Fruit fly (Drosophila melanogaster) whole organism, wandering third instar larva: Measurements from ENCODE around the gene Peritrophin-A.

Experiments used
- Dfd ChIP-seq: fragments of >200 bp; optimal IDR thresholded peaks from 2 replicates; lab custom pipeline; 2017; ENCODE audit warnings: missing biosample characterization, missing genetic modification characterization
- GATAd ChIP-seq: sonication (Bioruptor generic); optimal IDR thresholded peaks from 2 replicates; lab custom pipeline; 2016; ENCODE audit warnings: missing biosample characterization, missing genetic modification characterization
- br ChIP-seq: fragments of 200-800 bp; sonication (Bioruptor generic); optimal IDR thresholded peaks from 2 replicates; lab custom pipeline; 2016; ENCODE audit warnings: missing biosample characterization, missing genetic modification characterization
- dmrt93B ChIP-seq: fragments of 200-800 bp; sonication (Bioruptor generic); optimal IDR thresholded peaks from 2 replicates; lab custom pipeline; 2018; ENCODE audit warnings: missing biosample characterization, mild to moderate bottlenecking, missing genetic modification characterization
- fru ChIP-seq: fragments of 200-800 bp; sonication (Bioruptor generic); optimal IDR thresholded peaks from 3 replicates; lab custom pipeline; 2016; ENCODE audit warnings: missing biosample characterization, mild to moderate bottlenecking, missing genetic modification characterization
- h ChIP-seq: fragments of 200-800 bp; sonication (Bioruptor generic); optimal IDR thresholded peaks from 3 replicates; lab custom pipeline; 2016; ENCODE audit warnings: missing biosample characterization, mild to moderate bottlenecking, missing genetic modification characterization
- pan ChIP-seq: fragments of >200 bp; optimal IDR thresholded peaks from 2 replicates; lab custom pipeline; 2017

DNA sequence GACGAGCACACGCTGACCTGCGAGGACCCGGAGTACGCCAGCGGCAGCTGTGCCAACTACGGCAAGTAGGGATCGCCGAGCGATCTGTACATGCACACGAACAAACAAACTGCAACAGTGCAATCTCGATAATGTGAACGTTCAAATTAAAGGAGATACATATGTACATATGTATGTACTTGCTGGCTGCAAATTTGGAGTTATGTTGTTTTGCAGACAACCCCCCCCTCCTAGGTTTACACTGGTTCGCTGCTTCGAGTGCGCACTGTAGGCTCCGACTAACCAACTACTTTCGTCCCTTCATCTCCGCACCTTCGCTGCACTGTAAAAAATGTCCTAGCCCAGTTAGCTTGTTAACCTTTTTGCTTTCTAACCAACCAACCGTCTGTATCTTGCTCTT, 3.3 kb downstream of the Peritrophin-A start:
- no peak for TF ChIP-seq dmrt93B (GFP tag; lab: Kevin White, UChicago)
- TF ChIP-seq h, result peak; percentile 20
- no peak for TF ChIP-seq pan
- TF ChIP-seq GATAd (GFP tag; lab: Kevin White, UChicago), result no peak
- TF ChIP-seq br (GFP tag; lab: Kevin White, UChicago), result no peak
- TF ChIP-seq Dfd (GFP tag; lab: Kevin White, UChicago), result no peak
- peak; percentile 18 for TF ChIP-seq fru
